Worm (Caenorhabditis elegans) whole organism, late embryonic: Measurements from ENCODE around the gene swip-10.

Experiments
- nhr-11 ChIP-seq: fragments of 150-350 bp; optimal IDR thresholded peaks from 2 replicates; lab custom pipeline; 2014; ENCODE audit warnings: missing biosample characterization, missing genetic modification characterization
- tbx-2 ChIP-seq: sonication (generic microtip); optimal IDR thresholded peaks from 2 replicates; lab custom pipeline; 2016; ENCODE audit warnings: missing genetic modification characterization, missing compliant biosample characterization

- TF ChIP-seq tbx-2 (tag; lab: Kevin White, UChicago) (no peak), nhr-11 (tag; lab: Kevin White, UChicago) (no peak)
Observed at ce11 chrX:2144236-2144635, 26.2 kb upstream of the swip-10 start.
